Worm (Caenorhabditis elegans) whole organism, L4/young adult: ENCODE data around the gene F13B12.6.

Source experiments
- W03F9.2 ChIP-seq: fragments of 150-350 bp; optimal IDR thresholded peaks from 2 replicates; lab custom pipeline; 2014; ENCODE audit warnings: missing biosample characterization, missing genetic modification characterization
- dao-5 ChIP-seq: sonication (generic microtip); optimal IDR thresholded peaks from 2 replicates; lab custom pipeline; 2016; ENCODE audit warnings: missing genotype, missing genetic modification characterization, moderate library complexity, missing compliant biosample characterization
- him-1 ChIP-seq: sonication (generic microtip); optimal IDR thresholded peaks from 2 replicates; lab custom pipeline; 2016; ENCODE audit warnings: missing genotype, missing genetic modification reagents, missing genetic modification characterization, missing compliant biosample characterization

The F13B12.6 gene

ce11 chrIV:10437114-10437513 is 19.4 kb upstream of the F13B12.6 start:
- no peak for TF ChIP-seq him-1 (tag; lab: Kevin White, UChicago)
- TF ChIP-seq dao-5, result no peak
- no peak for TF ChIP-seq W03F9.2 (tag; lab: Kevin White, UChicago)

ce11 chrIV:10436401-10436800 is 18.7 kb upstream of the F13B12.6 start, which contains the start of gene ins-1:
TSS of gene ins-1 (plus strand) at chrIV:10436701.
- no peak for TF ChIP-seq him-1 (tag; lab: Kevin White, UChicago)
- TF ChIP-seq dao-5, result no peak
- no peak for TF ChIP-seq W03F9.2 (tag; lab: Kevin White, UChicago)

- TF ChIP-seq W03F9.2 (tag; lab: Kevin White, UChicago) (no peak), dao-5 (no peak), him-1 (tag; lab: Kevin White, UChicago) (no peak)
Observed at ce11 chrIV:10430507-10430906, 12.8 kb upstream of the F13B12.6 start.

- TF ChIP-seq him-1 (tag; lab: Kevin White, UChicago) (no peak), dao-5 (no peak), W03F9.2 (tag; lab: Kevin White, UChicago) (no peak)
Observed at ce11 chrIV:10429129-10429528, 11.4 kb upstream of the F13B12.6 start, which contains the start of gene F13B12.2. TSS of gene F13B12.2 (minus strand) at chrIV:10429130.

- no peak for TF ChIP-seq him-1 (tag; lab: Kevin White, UChicago)
- no peak for TF ChIP-seq W03F9.2 (tag; lab: Kevin White, UChicago)
Observed at ce11 chrIV:10425129-10425528, 7.4 kb upstream of the F13B12.6 start.

- TF ChIP-seq him-1 (tag; lab: Kevin White, UChicago), result no peak
- TF ChIP-seq dao-5, result no peak
- no peak for TF ChIP-seq W03F9.2 (tag; lab: Kevin White, UChicago)
Observed at ce11 chrIV:10424535-10424934, 6.9 kb upstream of the F13B12.6 start, which contains the start of gene F13B12.1. TSS of gene F13B12.1 (minus strand) at chrIV:10424635.

ce11 chrIV:10422230-10422629 is 4.5 kb upstream of the F13B12.6 start:
- no peak for TF ChIP-seq him-1 (tag; lab: Kevin White, UChicago)
- no peak for TF ChIP-seq W03F9.2 (tag; lab: Kevin White, UChicago)
- TF ChIP-seq dao-5, result no peak

ce11 chrIV:10421256-10421655 is 3.6 kb upstream of the F13B12.6 start:
- no peak for TF ChIP-seq W03F9.2 (tag; lab: Kevin White, UChicago)
- no peak for TF ChIP-seq dao-5
- TF ChIP-seq him-1 (tag; lab: Kevin White, UChicago), result no peak

ce11 chrIV:10420440-10420839 is 2.8 kb upstream of the F13B12.6 start:
- TF ChIP-seq W03F9.2 (tag; lab: Kevin White, UChicago) (no peak), dao-5 (no peak), him-1 (tag; lab: Kevin White, UChicago) (no peak)

- no peak for TF ChIP-seq dao-5
- TF ChIP-seq W03F9.2 (tag; lab: Kevin White, UChicago), result no peak
- no peak for TF ChIP-seq him-1 (tag; lab: Kevin White, UChicago)
Observed at ce11 chrIV:10419896-10420295, 2.2 kb upstream of the F13B12.6 start.

- TF ChIP-seq him-1 (tag; lab: Kevin White, UChicago), result no peak
- TF ChIP-seq W03F9.2 (tag; lab: Kevin White, UChicago), result no peak
- no peak for TF ChIP-seq dao-5
Observed at ce11 chrIV:10413828-10414227, 3.9 kb downstream of the F13B12.6 start, which contains the start of gene R10H10.7. TSS of gene R10H10.7 (minus strand) at chrIV:10413928.

- TF ChIP-seq him-1 (tag; lab: Kevin White, UChicago) (no peak), W03F9.2 (tag; lab: Kevin White, UChicago) (no peak), dao-5 (no peak)
Observed at ce11 chrIV:10409377-10409776, 8.3 kb downstream of the F13B12.6 start, which contains the start of gene rfk-1. TSS of gene rfk-1 (minus strand) at chrIV:10409477.

ce11 chrIV:10403193-10404058 is 14.3 kb downstream of the F13B12.6 start, which contains the start of gene gpa-7:
TSS of gene gpa-7 (plus strand) at chrIV:10404008.
- peak; percentile 80 for TF ChIP-seq him-1 (tag; lab: Kevin White, UChicago)
- no peak for TF ChIP-seq dao-5

- TF ChIP-seq W03F9.2 (tag; lab: Kevin White, UChicago) (no peak), dao-5 (no peak), him-1 (tag; lab: Kevin White, UChicago) (no peak)
Observed at ce11 chrIV:10398244-10398643, 19.4 kb downstream of the F13B12.6 start.
